Worm (Caenorhabditis elegans) whole organism, L3 larva: Measurements from ENCODE around the gene W06A11.1.

Source experiments
- aly-2 ChIP-seq: fragments of 150-350 bp; optimal IDR thresholded peaks from 2 replicates; lab custom pipeline; 2014; ENCODE audit warnings: missing biosample characterization, missing genetic modification characterization
- ama-1 ChIP-seq: fragments of 150-350 bp; optimal IDR thresholded peaks from 2 replicates; lab custom pipeline; 2018
- ceh-16 ChIP-seq: sonication (generic microtip); optimal IDR thresholded peaks from 2 replicates; lab custom pipeline; 2017; ENCODE audit warnings: missing biosample characterization, missing genetic modification characterization
- ceh-28 ChIP-seq: fragments of 150-350 bp; optimal IDR thresholded peaks from 2 replicates; lab custom pipeline; 2014; ENCODE audit warnings: missing biosample characterization, missing genetic modification reagents, missing genetic modification characterization
- ceh-82 ChIP-seq: fragments of 150-350 bp; optimal IDR thresholded peaks from 2 replicates; lab custom pipeline; 2014; ENCODE audit warnings: missing biosample characterization, missing genetic modification characterization
- ceh-9 ChIP-seq: sonication (generic microtip); optimal IDR thresholded peaks from 2 replicates; lab custom pipeline; 2018; ENCODE audit warnings: missing biosample characterization, missing genetic modification characterization
- daf-12 ChIP-seq: fragments of 150-350 bp; optimal IDR thresholded peaks from 2 replicates; lab custom pipeline; 2014; ENCODE audit warnings: missing biosample characterization, missing genetic modification reagents, missing genetic modification characterization
- egl-27 ChIP-seq: sonication (generic microtip); optimal IDR thresholded peaks from 4 replicates; lab custom pipeline; 2017; ENCODE audit warnings: missing biosample characterization, missing genetic modification reagents, missing genetic modification characterization
- egl-5 ChIP-seq: fragments of 150-350 bp; optimal IDR thresholded peaks from 2 replicates; lab custom pipeline; 2017; ENCODE audit warnings: missing biosample characterization, missing genetic modification reagents, missing genetic modification characterization, inconsistent platforms
- elt-3 ChIP-seq, 3 experiments: fragments of 150-350 bp in 1 of 3; sonication (generic microtip) in 2 of 3; optimal IDR thresholded peaks; 2 replicates in 2 of 3; 4 replicates in 1 of 3; lab custom pipeline; 2014 to 2017; ENCODE audit warnings: missing biosample characterization in 3 of 3, missing genetic modification characterization in 3 of 3
- eor-1 ChIP-seq, 2 experiments: fragments of 150-350 bp; optimal IDR thresholded peaks; 2 replicates each; lab custom pipeline; 2014 to 2018; ENCODE audit warnings: missing biosample characterization in 2 of 2, missing genetic modification characterization in 2 of 2
- fkh-10 ChIP-seq: sonication (generic microtip); optimal IDR thresholded peaks from 2 replicates; lab custom pipeline; 2017; ENCODE audit warnings: missing biosample characterization, missing genetic modification reagents, missing genetic modification characterization
- fkh-2 ChIP-seq: fragments of 150-350 bp; optimal IDR thresholded peaks from 2 replicates; lab custom pipeline; 2014; ENCODE audit warnings: missing biosample characterization, missing genetic modification reagents, missing genetic modification characterization
- hmg-11 ChIP-seq: sonication (generic microtip); optimal IDR thresholded peaks from 2 replicates; lab custom pipeline; 2016; ENCODE audit warnings: missing genetic modification characterization, missing compliant biosample characterization
- lin-15B ChIP-seq: fragments of 150-350 bp; optimal IDR thresholded peaks from 2 replicates; lab custom pipeline; 2014; ENCODE audit warnings: missing biosample characterization, missing genetic modification characterization
- lsy-12 ChIP-seq: sonication (generic microtip); optimal IDR thresholded peaks from 2 replicates; lab custom pipeline; 2016; ENCODE audit warnings: mild to moderate bottlenecking, missing genetic modification characterization, missing compliant biosample characterization
- mdl-1 ChIP-seq: fragments of 150-350 bp; optimal IDR thresholded peaks from 2 replicates; lab custom pipeline; 2014; ENCODE audit warnings: missing biosample characterization, missing genetic modification characterization
- mml-1 ChIP-seq: fragments of 150-350 bp; sonication (generic microtip); optimal IDR thresholded peaks from 3 replicates; lab custom pipeline; 2014; ENCODE audit warnings: missing biosample characterization, missing genetic modification characterization
- nfya-1 ChIP-seq: sonication (generic microtip); optimal IDR thresholded peaks from 2 replicates; lab custom pipeline; 2017; ENCODE audit warnings: missing genetic modification characterization, mild to moderate bottlenecking, missing compliant biosample characterization, antibody characterized with exemption, moderate library complexity; ENCODE audit not compliant: insufficient read depth
- nhr-11 ChIP-seq: fragments of 150-350 bp; optimal IDR thresholded peaks from 2 replicates; lab custom pipeline; 2014; ENCODE audit warnings: missing biosample characterization, missing genetic modification characterization
- nhr-12 ChIP-seq: fragments of 150-350 bp; optimal IDR thresholded peaks from 2 replicates; lab custom pipeline; 2014; ENCODE audit warnings: missing biosample characterization, missing genetic modification characterization
- nhr-23 ChIP-seq: fragments of 150-350 bp; optimal IDR thresholded peaks from 2 replicates; lab custom pipeline; 2014; ENCODE audit warnings: missing biosample characterization, missing genetic modification reagents, missing genetic modification characterization
- nhr-237 ChIP-seq: fragments of 150-350 bp; optimal IDR thresholded peaks from 2 replicates; lab custom pipeline; 2014; ENCODE audit warnings: missing biosample characterization, missing genetic modification characterization
- nhr-67 ChIP-seq: fragments of 150-350 bp; optimal IDR thresholded peaks from 2 replicates; lab custom pipeline; 2014; ENCODE audit warnings: missing biosample characterization, missing genetic modification characterization
- nhr-76 ChIP-seq: fragments of 150-350 bp; sonication (generic microtip); optimal IDR thresholded peaks from 5 replicates; lab custom pipeline; 2014; ENCODE audit warnings: missing biosample characterization, missing genetic modification characterization
- nhr-77 ChIP-seq: fragments of 150-350 bp; optimal IDR thresholded peaks from 2 replicates; lab custom pipeline; 2014; ENCODE audit warnings: missing biosample characterization, missing genetic modification characterization
- pha-4 ChIP-seq: fragments of 150-350 bp; optimal IDR thresholded peaks from 2 replicates; lab custom pipeline; 2014; ENCODE audit warnings: missing biosample characterization, missing genetic modification reagents, missing genetic modification characterization
- sea-2 ChIP-seq: fragments of 150-350 bp; sonication (generic microtip); optimal IDR thresholded peaks from 4 replicates; lab custom pipeline; 2014; ENCODE audit warnings: missing biosample characterization, missing genetic modification reagents, missing genetic modification characterization
- skn-1 ChIP-seq: fragments of 150-350 bp; optimal IDR thresholded peaks from 2 replicates; lab custom pipeline; 2014; ENCODE audit warnings: missing biosample characterization, missing genetic modification characterization
- snpc-4 ChIP-seq: fragments of 150-350 bp; optimal IDR thresholded peaks from 2 replicates; lab custom pipeline; 2014; ENCODE audit warnings: missing biosample characterization, missing genetic modification characterization
- tbx-2 ChIP-seq: sonication (generic microtip); optimal IDR thresholded peaks from 2 replicates; lab custom pipeline; 2016; ENCODE audit warnings: mild to moderate bottlenecking, missing genetic modification characterization, missing compliant biosample characterization
- unc-39 ChIP-seq: sonication (generic microtip); optimal IDR thresholded peaks from 4 replicates; lab custom pipeline; 2017; ENCODE audit warnings: missing biosample characterization, missing genetic modification characterization
- unc-62 ChIP-seq: fragments of 150-350 bp; sonication (generic microtip); optimal IDR thresholded peaks from 4 replicates; lab custom pipeline; 2014; ENCODE audit warnings: missing biosample characterization, missing genetic modification reagents, missing genetic modification characterization
- zag-1 ChIP-seq: fragments of 150-350 bp; optimal IDR thresholded peaks from 2 replicates; lab custom pipeline; 2014; ENCODE audit warnings: missing biosample characterization, missing genetic modification characterization
- ztf-11 ChIP-seq: fragments of 150-350 bp; optimal IDR thresholded peaks from 2 replicates; lab custom pipeline; 2014; ENCODE audit warnings: missing biosample characterization, missing genetic modification characterization

Gene W06A11.1

ce11 chrII:4067258-4067657, at the start of gene W06A11.1:
TSS of gene W06A11.1 (plus strand) at chrII:4067558.
- TF ChIP-seq nhr-76 (tag; lab: Kevin White, UChicago) = no peak
- TF ChIP-seq ceh-82 = no peak
- no peak for TF ChIP-seq mdl-1 (tag; lab: Kevin White, UChicago)
- no peak for TF ChIP-seq nhr-67 (tag; lab: Kevin White, UChicago)
- TF ChIP-seq nhr-23 (tag; lab: Kevin White, UChicago) = no peak
- TF ChIP-seq mml-1 (tag; lab: Kevin White, UChicago) = no peak
- TF ChIP-seq tbx-2 (tag; lab: Kevin White, UChicago) = no peak
- no peak for TF ChIP-seq lsy-12 (tag; lab: Kevin White, UChicago)
- no peak for TF ChIP-seq ama-1 (lab: Kevin White, UChicago)
- no peak for TF ChIP-seq fkh-10 (GFP tag; lab: Kevin White, UChicago)
- no peak for TF ChIP-seq hmg-11
- no peak for TF ChIP-seq eor-1 (tag; optimal IDR thresholded peaks at IDR 0.05; lab: Kevin White, UChicago)
- TF ChIP-seq daf-12 (tag; lab: Kevin White, UChicago) = no peak
- no peak for TF ChIP-seq unc-39 (tag; lab: Kevin White, UChicago)
- TF ChIP-seq unc-62 (GFP tag; lab: Kevin White, UChicago) = no peak
- no peak for TF ChIP-seq skn-1
- TF ChIP-seq zag-1 = no peak
- TF ChIP-seq aly-2 (tag; lab: Kevin White, UChicago) = no peak

DNA sequence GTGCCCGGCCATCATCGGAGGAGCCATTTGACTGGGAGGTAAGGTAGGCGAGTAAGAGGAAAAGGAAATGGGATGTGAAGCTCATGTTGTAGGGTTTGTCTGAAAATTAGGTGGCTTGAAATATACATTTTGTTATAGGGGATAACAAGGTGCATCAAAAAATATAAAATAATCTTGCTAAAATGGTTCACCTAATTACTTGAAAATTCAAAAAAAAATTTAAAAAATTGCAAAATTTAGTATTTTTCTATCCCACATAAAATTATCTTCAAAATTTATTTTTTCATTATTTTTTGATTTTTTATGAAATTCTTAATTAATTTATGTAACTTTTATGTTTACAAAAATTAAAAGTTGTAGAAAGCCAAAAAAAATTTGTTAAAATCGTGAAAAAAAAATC, 48.7 kb upstream of the W06A11.1 start, which contains the start of gene K07D4.6:
Gene K07D4.6, minus strand, starts transcription at position 101 of the 400 bp plus-strand sequence.
- TF ChIP-seq snpc-4 (no peak), tbx-2 (tag; lab: Kevin White, UChicago) (no peak), unc-62 (GFP tag; lab: Kevin White, UChicago) (no peak), ceh-82 (no peak), nhr-77 (tag; lab: Kevin White, UChicago) (no peak), ceh-28 (tag; lab: Kevin White, UChicago) (no peak), ama-1 (lab: Kevin White, UChicago) (no peak), ztf-11 (tag; lab: Kevin White, UChicago) (no peak), nfya-1 (tag; lab: Kevin White, UChicago) (no peak)

DNA sequence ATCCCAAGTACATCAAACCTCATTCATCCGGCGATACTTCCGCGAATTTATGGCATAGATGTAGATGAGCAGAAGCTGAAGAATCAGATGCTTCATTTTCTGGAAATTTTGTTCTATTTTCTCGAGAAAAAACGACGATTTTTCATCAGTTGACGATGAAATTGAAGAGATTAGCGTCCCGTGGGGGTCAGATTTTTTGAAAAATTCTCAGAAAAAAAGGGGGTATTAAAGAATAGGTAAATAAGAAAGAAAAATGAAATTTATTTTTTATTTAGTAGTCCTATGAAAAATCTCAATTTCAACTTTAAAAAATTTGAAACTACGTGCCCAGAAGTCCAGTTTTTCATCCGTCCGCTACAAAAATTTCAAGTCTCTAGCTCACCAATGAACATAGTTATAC, 41.9 kb upstream of the W06A11.1 start, which contains the start of gene K07D4.5:
Gene K07D4.5, minus strand, starts transcription at position 101 of the 400 bp plus-strand sequence.
- TF ChIP-seq elt-3 (tag; optimal IDR thresholded peaks at IDR 0.05; lab: Kevin White, UChicago) = no peak
- TF ChIP-seq hmg-11 = no peak
- TF ChIP-seq sea-2 (GFP tag; lab: Kevin White, UChicago) = no peak
- TF ChIP-seq nhr-76 (tag; lab: Kevin White, UChicago) = no peak
- TF ChIP-seq nhr-23 (tag; lab: Kevin White, UChicago) = no peak
- no peak for TF ChIP-seq nhr-12 (tag; lab: Kevin White, UChicago)
- TF ChIP-seq fkh-2 (tag; lab: Kevin White, UChicago) = no peak
- no peak for TF ChIP-seq pha-4
- no peak for TF ChIP-seq snpc-4
- TF ChIP-seq ama-1 (lab: Kevin White, UChicago) = no peak
- TF ChIP-seq egl-5 (tag; lab: Kevin White, UChicago) = no peak
- no peak for TF ChIP-seq skn-1
- no peak for TF ChIP-seq zag-1
- no peak for TF ChIP-seq ceh-9 (tag; lab: Kevin White, UChicago)
- no peak for TF ChIP-seq nhr-237 (tag; lab: Kevin White, UChicago)
- TF ChIP-seq ceh-16 (tag; lab: Kevin White, UChicago) = no peak
- TF ChIP-seq, all 47 proteins: peak for 0

DNA sequence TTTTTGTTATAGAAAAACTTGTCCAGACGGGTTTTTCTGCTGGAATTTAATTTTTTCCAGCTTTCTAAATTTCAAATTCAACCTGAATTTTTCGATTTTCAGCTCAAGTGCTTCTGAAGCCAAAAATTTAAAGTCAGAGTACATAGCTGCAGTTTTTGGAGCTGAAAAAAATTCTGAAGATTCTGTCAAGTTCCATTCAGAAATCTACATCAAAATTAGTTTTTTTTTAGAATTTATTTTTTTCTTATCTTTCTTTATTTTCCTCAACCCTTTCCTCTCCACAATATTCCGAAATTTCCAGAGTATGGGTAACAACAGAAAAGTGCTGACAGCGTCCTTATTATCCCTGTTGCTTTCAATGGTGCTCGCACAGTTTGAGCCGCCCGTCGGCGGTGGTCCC, 39.1 kb upstream of the W06A11.1 start, which contains the start of gene K07D4.9:
Gene K07D4.9, plus strand, starts transcription at position 301 of the 400 bp plus-strand sequence.
- no peak for TF ChIP-seq elt-3 (tag; optimal IDR thresholded peaks at IDR 0.05; lab: Kevin White, UChicago)
- no peak for TF ChIP-seq ceh-28 (tag; lab: Kevin White, UChicago)
- no peak for TF ChIP-seq zag-1
- TF ChIP-seq eor-1 (tag; optimal IDR thresholded peaks at IDR 0.05; lab: Kevin White, UChicago) = no peak
- TF ChIP-seq unc-62 (GFP tag; lab: Kevin White, UChicago) = no peak
- no peak for TF ChIP-seq mml-1 (tag; lab: Kevin White, UChicago)
- TF ChIP-seq ceh-16 (tag; lab: Kevin White, UChicago) = no peak
- no peak for TF ChIP-seq lin-15B (tag; lab: Kevin White, UChicago)
- no peak for TF ChIP-seq fkh-2 (tag; lab: Kevin White, UChicago)
- TF ChIP-seq sea-2 (GFP tag; lab: Kevin White, UChicago) = no peak
- no peak for TF ChIP-seq pha-4
- no peak for TF ChIP-seq ztf-11 (tag; lab: Kevin White, UChicago)
- no peak for TF ChIP-seq lsy-12 (tag; lab: Kevin White, UChicago)
- no peak for TF ChIP-seq nfya-1 (tag; lab: Kevin White, UChicago)
- TF ChIP-seq egl-27 (tag; lab: Kevin White, UChicago) = no peak
- no peak for TF ChIP-seq nhr-12 (tag; lab: Kevin White, UChicago)
- TF ChIP-seq nhr-67 (tag; lab: Kevin White, UChicago) = no peak
- TF ChIP-seq nhr-11 (tag; lab: Kevin White, UChicago) = no peak
- TF ChIP-seq mdl-1 (tag; lab: Kevin White, UChicago) = no peak
- no peak for TF ChIP-seq daf-12 (tag; lab: Kevin White, UChicago)
